Worm (Caenorhabditis elegans): ENCODE measurements around the gene tat-6.

DNA sequence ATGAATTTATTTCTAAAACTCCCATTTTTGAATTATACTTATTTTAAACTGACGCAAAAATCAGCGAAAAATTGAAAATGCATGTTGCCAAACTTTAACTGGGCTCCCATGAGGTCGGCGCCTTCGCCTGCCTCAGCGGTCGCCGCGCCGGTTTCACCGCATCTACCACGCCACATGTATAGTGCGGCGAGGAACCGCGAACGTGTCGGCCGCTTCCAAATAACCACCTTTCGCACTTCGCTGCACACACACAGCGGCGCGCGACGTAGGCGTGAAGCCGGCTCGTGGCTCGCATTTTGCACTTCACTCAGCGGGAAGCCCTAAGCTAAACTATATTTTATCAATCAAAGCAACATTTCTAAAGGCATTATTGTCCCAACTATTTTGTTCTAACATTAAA lies 28.4 kb upstream of the tat-6 start:
- TF ChIP-seq him-1 (tag; optimal IDR thresholded peaks at IDR 0.05) (no peak), W03F9.2 (tag; optimal IDR thresholded peaks at IDR 0.05) (no peak)
